Worm (Caenorhabditis elegans) whole organism, early embryonic: ENCODE measurements around the gene F10D7.10.

Experiments used
- B0310.2 ChIP-seq: sonication (generic microtip); optimal IDR thresholded peaks from 2 replicates; lab custom pipeline; 2016; ENCODE audit warnings: mild to moderate bottlenecking, missing genetic modification characterization, missing compliant biosample characterization
- F13C5.2 ChIP-seq: sonication (generic microtip); optimal IDR thresholded peaks from 2 replicates; lab custom pipeline; 2017; ENCODE audit warnings: mild to moderate bottlenecking, missing genetic modification characterization, inconsistent platforms, missing compliant biosample characterization
- ama-1 ChIP-seq: fragments of 150-350 bp; optimal IDR thresholded peaks from 2 replicates; lab custom pipeline; 2014
- ceh-36 ChIP-seq: sonication (generic microtip); optimal IDR thresholded peaks from 2 replicates; lab custom pipeline; 2016; ENCODE audit warnings: missing genetic modification characterization, inconsistent platforms, missing compliant biosample characterization
- ets-7 ChIP-seq: sonication (generic microtip); optimal IDR thresholded peaks from 2 replicates; lab custom pipeline; 2016; ENCODE audit warnings: missing genotype, missing genetic modification characterization, missing compliant biosample characterization
- pes-1 ChIP-seq: fragments of 200-800 bp; sonication (Bioruptor generic); IDR thresholded peaks from 2 replicates; pipeline ENCODE4 v1.3.6; 2022; ENCODE audit warnings: missing genetic modification reagents, missing genetic modification characterization, missing compliant biosample characterization
- scrt-1 ChIP-seq: fragments of 200-800 bp; sonication (Bioruptor generic); IDR thresholded peaks from 2 replicates; pipeline ENCODE4 v1.3.6; 2022; ENCODE audit warnings: missing genetic modification characterization, missing compliant biosample characterization
- sea-1 ChIP-seq: fragments of 200-800 bp; sonication (Bioruptor generic); conservative IDR thresholded peaks from 2 replicates; pipeline ENCODE4 v1.3.6; 2022; ENCODE audit warnings: missing genetic modification characterization, missing compliant biosample characterization
- tbx-11 ChIP-seq: fragments of 200-800 bp; sonication (Bioruptor generic); IDR thresholded peaks from 2 replicates; pipeline ENCODE4 v1.3.6; 2022; ENCODE audit warnings: missing genetic modification characterization, missing compliant biosample characterization
- tbx-37 ChIP-seq: fragments of 200-800 bp; sonication (Bioruptor generic); conservative IDR thresholded peaks from 2 replicates; pipeline ENCODE4 v1.3.6; 2022; ENCODE audit warnings: missing genetic modification reagents, missing genetic modification characterization, missing compliant biosample characterization
- tra-4 ChIP-seq: sonication (generic microtip); optimal IDR thresholded peaks from 2 replicates; lab custom pipeline; 2017; ENCODE audit warnings: missing genetic modification characterization, missing compliant biosample characterization

DNA sequence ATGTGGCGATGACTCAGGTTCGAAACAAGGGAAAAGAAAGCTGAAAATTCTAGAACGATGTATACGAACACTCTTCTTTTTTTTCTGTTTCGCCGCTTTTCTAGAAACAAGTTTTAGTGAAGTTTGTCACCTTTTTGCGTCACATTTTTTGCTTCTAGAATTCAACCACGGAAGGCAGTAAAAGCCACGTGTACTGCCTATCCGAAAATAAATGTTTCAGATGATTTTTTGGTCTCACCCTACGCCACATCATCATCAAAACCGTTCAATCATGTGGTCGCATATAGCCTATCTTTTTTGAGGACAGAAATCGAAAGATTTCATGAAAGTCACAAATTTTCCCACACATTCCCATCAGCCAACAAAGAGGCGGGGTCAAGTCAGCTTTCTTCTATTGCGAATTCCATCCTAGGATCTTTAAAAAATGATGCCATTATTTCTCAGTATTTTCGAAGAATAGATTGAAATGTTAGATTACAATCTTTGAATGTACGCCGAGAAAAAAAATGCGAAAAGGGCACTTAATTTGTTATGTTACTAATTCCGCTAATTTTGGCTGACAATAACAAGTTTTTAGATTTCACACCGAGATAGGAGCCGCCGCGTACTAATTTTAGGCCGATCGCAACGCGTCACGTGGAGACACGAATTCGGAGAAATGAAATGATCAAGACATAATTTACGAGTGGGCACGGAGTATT lies 44.5 kb upstream of the F10D7.10 start:
- no peak for TF ChIP-seq ama-1 (lab: Kevin White, UChicago)
- TF ChIP-seq ets-7, result no peak
- no peak for TF ChIP-seq B0310.2 (tag; lab: Kevin White, UChicago)
- no peak for TF ChIP-seq ceh-36 (tag; lab: Kevin White, UChicago)
- no peak for TF ChIP-seq scrt-1 (GFP tag; lab: Robert Waterston, UW)
- no peak for TF ChIP-seq F13C5.2 (tag; lab: Kevin White, UChicago)
- no peak for TF ChIP-seq tra-4
- TF ChIP-seq pes-1 (GFP tag; lab: Robert Waterston, UW), result no peak
- TF ChIP-seq sea-1 (GFP tag; lab: Robert Waterston, UW), result no peak
- TF ChIP-seq tbx-11 (GFP tag; lab: Robert Waterston, UW), result no peak
- TF ChIP-seq tbx-37 (GFP tag; lab: Robert Waterston, UW), result no peak
